Worm (Caenorhabditis elegans) whole organism, late embryonic: ENCODE results near the gene F58E2.5.

Experiments
- C38D4.7 ChIP-seq: fragments of 200-800 bp; sonication (Bioruptor generic); optimal IDR thresholded peaks from 2 replicates; lab custom pipeline; 2018; ENCODE audit warnings: mild to moderate bottlenecking, missing genetic modification characterization, moderate library complexity, missing compliant biosample characterization
- F13H6.1 ChIP-seq: sonication (generic microtip); optimal IDR thresholded peaks from 2 replicates; lab custom pipeline; 2016; ENCODE audit warnings: missing genetic modification characterization, missing compliant biosample characterization
- K02D7.2 ChIP-seq: sonication (generic microtip); optimal IDR thresholded peaks from 2 replicates; lab custom pipeline; 2017; ENCODE audit warnings: mild to moderate bottlenecking, missing genetic modification characterization, missing compliant biosample characterization
- K09A11.1 ChIP-seq: sonication (generic microtip); optimal IDR thresholded peaks from 2 replicates; lab custom pipeline; 2017; ENCODE audit warnings: antibody characterized with exemption, mild to moderate bottlenecking, missing genetic modification characterization, missing compliant biosample characterization; ENCODE audit not compliant: insufficient read depth
- Y22D7AL.16 ChIP-seq: sonication (generic microtip); optimal IDR thresholded peaks from 2 replicates; lab custom pipeline; 2016; ENCODE audit warnings: missing genetic modification characterization, missing compliant biosample characterization
- ahr-1 ChIP-seq: sonication (generic microtip); optimal IDR thresholded peaks from 2 replicates; lab custom pipeline; 2016; ENCODE audit warnings: missing genetic modification characterization, missing compliant biosample characterization
- ama-1 ChIP-seq: fragments of 150-350 bp; optimal IDR thresholded peaks from 2 replicates; lab custom pipeline; 2014
- ceh-14 ChIP-seq: sonication (generic microtip); optimal IDR thresholded peaks from 2 replicates; lab custom pipeline; 2016; ENCODE audit warnings: missing genotype, missing genetic modification characterization, missing compliant biosample characterization
- ceh-18 ChIP-seq: sonication (generic microtip); optimal IDR thresholded peaks from 2 replicates; lab custom pipeline; 2016; ENCODE audit warnings: missing genetic modification characterization, missing compliant biosample characterization
- ceh-19 ChIP-seq: fragments of 200-800 bp; sonication (Bioruptor generic); optimal IDR thresholded peaks from 2 replicates; lab custom pipeline; 2018; ENCODE audit warnings: mild to moderate bottlenecking, missing genetic modification characterization, missing compliant biosample characterization
- ceh-2 ChIP-seq: sonication (generic microtip); optimal IDR thresholded peaks from 2 replicates; lab custom pipeline; 2016; ENCODE audit warnings: missing genotype, missing genetic modification characterization, missing compliant biosample characterization
- ceh-22 ChIP-seq: sonication (generic microtip); optimal IDR thresholded peaks from 2 replicates; lab custom pipeline; 2017; ENCODE audit warnings: missing biosample characterization, missing genetic modification characterization
- ceh-24 ChIP-seq: sonication (generic microtip); optimal IDR thresholded peaks from 2 replicates; lab custom pipeline; 2016; ENCODE audit warnings: mild to moderate bottlenecking, missing genetic modification characterization, missing compliant biosample characterization
- ceh-30 ChIP-seq: fragments of 150-350 bp; optimal IDR thresholded peaks from 2 replicates; lab custom pipeline; 2014; ENCODE audit warnings: missing biosample characterization, missing genetic modification characterization
- ceh-45 ChIP-seq: fragments of 200-800 bp; sonication (Bioruptor generic); IDR thresholded peaks from 2 replicates; pipeline ENCODE4 v1.3.6; 2022; ENCODE audit warnings: missing genetic modification reagents, missing genetic modification characterization, missing compliant biosample characterization
- ceh-48 ChIP-seq: sonication (generic microtip); optimal IDR thresholded peaks from 2 replicates; lab custom pipeline; 2016; ENCODE audit warnings: missing genetic modification characterization, inconsistent platforms, missing compliant biosample characterization
- ceh-9 ChIP-seq: sonication (generic microtip); optimal IDR thresholded peaks from 2 replicates; lab custom pipeline; 2016; ENCODE audit warnings: mild to moderate bottlenecking, missing genetic modification characterization, inconsistent platforms, missing compliant biosample characterization
- dve-1 ChIP-seq: sonication (generic microtip); optimal IDR thresholded peaks from 2 replicates; lab custom pipeline; 2017; ENCODE audit warnings: antibody characterized with exemption, mild to moderate bottlenecking, missing genetic modification characterization, missing compliant biosample characterization
- elt-4 ChIP-seq: sonication (generic microtip); optimal IDR thresholded peaks from 2 replicates; lab custom pipeline; 2016; ENCODE audit warnings: missing genetic modification characterization, missing compliant biosample characterization
- ets-4 ChIP-seq: sonication (generic microtip); optimal IDR thresholded peaks from 2 replicates; lab custom pipeline; 2016; ENCODE audit warnings: missing genetic modification characterization, missing compliant biosample characterization
- eyg-1 ChIP-seq: sonication (generic microtip); optimal IDR thresholded peaks from 2 replicates; lab custom pipeline; 2016; ENCODE audit warnings: missing genotype, missing genetic modification characterization, missing compliant biosample characterization
- fax-1 ChIP-seq: sonication (generic microtip); optimal IDR thresholded peaks from 2 replicates; lab custom pipeline; 2016; ENCODE audit warnings: missing genotype, missing genetic modification characterization, missing compliant biosample characterization
- madf-2 ChIP-seq: sonication (generic microtip); optimal IDR thresholded peaks from 2 replicates; lab custom pipeline; 2017; ENCODE audit warnings: missing genetic modification characterization, missing compliant biosample characterization
- npax-4 ChIP-seq: sonication (generic microtip); optimal IDR thresholded peaks from 2 replicates; lab custom pipeline; 2016; ENCODE audit warnings: missing genetic modification characterization, missing compliant biosample characterization
- pax-1 ChIP-seq: fragments of 150-350 bp; optimal IDR thresholded peaks from 2 replicates; lab custom pipeline; 2014; ENCODE audit warnings: missing biosample characterization, missing genetic modification characterization
- pha-2 ChIP-seq: sonication (generic microtip); optimal IDR thresholded peaks from 2 replicates; lab custom pipeline; 2017; ENCODE audit warnings: mild to moderate bottlenecking, missing genetic modification characterization, missing compliant biosample characterization
- pqm-1 ChIP-seq: sonication (generic microtip); optimal IDR thresholded peaks from 2 replicates; lab custom pipeline; 2016; ENCODE audit warnings: missing genetic modification characterization, missing compliant biosample characterization
- ref-2 ChIP-seq: sonication (generic microtip); optimal IDR thresholded peaks from 2 replicates; lab custom pipeline; 2016; ENCODE audit warnings: missing genetic modification characterization, missing compliant biosample characterization
- rnt-1 ChIP-seq: sonication (generic microtip); optimal IDR thresholded peaks from 2 replicates; lab custom pipeline; 2016; ENCODE audit warnings: missing genetic modification characterization, missing compliant biosample characterization
- sdc-2 ChIP-seq: sonication (generic microtip); optimal IDR thresholded peaks from 2 replicates; lab custom pipeline; 2016; ENCODE audit warnings: missing genotype, missing genetic modification characterization, missing compliant biosample characterization
- sox-2 ChIP-seq: fragments of 200-800 bp; sonication (Bioruptor generic); IDR thresholded peaks from 2 replicates; pipeline ENCODE4 v1.3.6; 2022; ENCODE audit warnings: missing genetic modification reagents, missing genetic modification characterization, missing compliant biosample characterization
- syd-9 ChIP-seq: sonication (generic microtip); optimal IDR thresholded peaks from 2 replicates; lab custom pipeline; 2016; ENCODE audit warnings: mild to moderate bottlenecking, missing genetic modification characterization, moderate library complexity, missing compliant biosample characterization
- tbx-2 ChIP-seq: sonication (generic microtip); optimal IDR thresholded peaks from 2 replicates; lab custom pipeline; 2016; ENCODE audit warnings: missing genetic modification characterization, missing compliant biosample characterization
- unc-3 ChIP-seq, 2 experiments: fragments of 200-800 bp in 1 of 2; sonication (Bioruptor generic) in 1 of 2; sonication (generic microtip) in 1 of 2; conservative IDR thresholded peaks in 1 of 2; optimal IDR thresholded peaks in 1 of 2; 2 replicates each; pipeline versions ENCODE4 v1.3.6 to Lab custom; 2016 to 2022; ENCODE audit warnings: missing compliant biosample characterization in 2 of 2, missing genetic modification characterization in 2 of 2, missing genetic modification reagents in 1 of 2
- unc-86 ChIP-seq: sonication (generic microtip); optimal IDR thresholded peaks from 2 replicates; lab custom pipeline; 2016; ENCODE audit warnings: missing genetic modification characterization, missing compliant biosample characterization
- zip-5 ChIP-seq: sonication (generic microtip); optimal IDR thresholded peaks from 2 replicates; lab custom pipeline; 2016; ENCODE audit warnings: missing genetic modification characterization, missing compliant biosample characterization
- ztf-16 ChIP-seq: sonication (generic microtip); optimal IDR thresholded peaks from 2 replicates; lab custom pipeline; 2017; ENCODE audit warnings: missing genetic modification characterization, missing compliant biosample characterization

F58E2.5 gene

DNA sequence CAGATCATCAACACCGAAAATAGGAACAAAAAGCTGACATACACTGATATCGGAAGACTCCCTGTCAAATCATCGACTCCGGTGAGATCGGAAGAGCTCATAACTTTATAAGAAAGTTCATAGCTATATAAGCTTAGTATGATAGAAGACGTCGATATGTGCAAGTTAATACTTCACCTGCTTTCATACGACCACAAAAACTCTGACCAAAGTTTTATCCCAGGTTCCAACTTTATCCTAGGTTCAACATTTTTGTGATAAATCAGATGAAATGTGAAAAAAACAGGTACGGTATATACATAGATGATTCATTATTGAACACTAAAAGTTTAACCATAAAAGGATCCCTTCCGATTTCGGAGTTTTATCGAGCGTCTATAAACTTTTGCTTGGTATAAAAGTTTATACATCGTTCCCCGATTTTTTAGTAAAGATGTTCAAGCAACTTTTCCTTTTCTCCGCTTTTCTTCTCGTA is 34.2 kb downstream of the F58E2.5 start, which contains the start of the genes srz-70 and C09G12.5:
srz-70 (minus strand) TSS at position 101 of the 475 bp plus-strand sequence.
C09G12.5 (plus strand) TSS at position 425 of the 475 bp plus-strand sequence.
- TF ChIP-seq ceh-22 (tag; lab: Kevin White, UChicago) (no peak), ceh-2 (tag; lab: Kevin White, UChicago) (no peak), pax-1 (no peak), ceh-30 (tag; lab: Kevin White, UChicago) (no peak), pha-2 (tag; lab: Kevin White, UChicago) (no peak), ceh-45 (GFP tag; lab: Robert Waterston, UW) (no peak), npax-4 (tag; lab: Kevin White, UChicago) (no peak), F13H6.1 (tag; lab: Kevin White, UChicago) (no peak), ceh-48 (tag; lab: Kevin White, UChicago) (no peak), ahr-1 (no peak), ztf-16 (tag; lab: Kevin White, UChicago) (no peak)

DNA sequence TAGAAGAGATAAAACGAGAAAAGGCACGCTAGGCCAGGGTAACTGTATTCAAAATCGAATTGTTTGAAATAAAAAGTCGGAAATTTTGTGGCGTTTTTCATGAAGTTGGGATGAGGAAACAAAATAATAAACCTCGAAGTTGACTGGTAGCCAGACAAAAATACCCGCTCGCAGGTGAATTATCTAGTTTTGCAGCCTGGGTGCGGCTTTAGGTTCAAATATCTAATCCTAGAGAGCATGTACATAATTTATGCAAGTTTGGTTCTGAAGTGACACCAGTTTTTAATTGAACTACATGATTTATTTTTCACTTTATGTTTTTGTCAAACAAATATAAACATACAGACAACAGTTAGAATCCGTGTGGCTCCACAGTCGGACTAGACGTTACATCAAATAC is 37.0 kb downstream of the F58E2.5 start, which contains the start of gene srz-37:
srz-37 (minus strand) TSS at position 101 of the 400 bp plus-strand sequence.
- TF ChIP-seq elt-4 = no peak
- no peak for TF ChIP-seq pqm-1
- TF ChIP-seq unc-86 (tag; lab: Kevin White, UChicago) = no peak
- no peak for TF ChIP-seq ztf-16 (tag; lab: Kevin White, UChicago)
- TF ChIP-seq ama-1 (lab: Kevin White, UChicago) = no peak
- TF ChIP-seq K02D7.2 (tag; lab: Kevin White, UChicago) = no peak

DNA sequence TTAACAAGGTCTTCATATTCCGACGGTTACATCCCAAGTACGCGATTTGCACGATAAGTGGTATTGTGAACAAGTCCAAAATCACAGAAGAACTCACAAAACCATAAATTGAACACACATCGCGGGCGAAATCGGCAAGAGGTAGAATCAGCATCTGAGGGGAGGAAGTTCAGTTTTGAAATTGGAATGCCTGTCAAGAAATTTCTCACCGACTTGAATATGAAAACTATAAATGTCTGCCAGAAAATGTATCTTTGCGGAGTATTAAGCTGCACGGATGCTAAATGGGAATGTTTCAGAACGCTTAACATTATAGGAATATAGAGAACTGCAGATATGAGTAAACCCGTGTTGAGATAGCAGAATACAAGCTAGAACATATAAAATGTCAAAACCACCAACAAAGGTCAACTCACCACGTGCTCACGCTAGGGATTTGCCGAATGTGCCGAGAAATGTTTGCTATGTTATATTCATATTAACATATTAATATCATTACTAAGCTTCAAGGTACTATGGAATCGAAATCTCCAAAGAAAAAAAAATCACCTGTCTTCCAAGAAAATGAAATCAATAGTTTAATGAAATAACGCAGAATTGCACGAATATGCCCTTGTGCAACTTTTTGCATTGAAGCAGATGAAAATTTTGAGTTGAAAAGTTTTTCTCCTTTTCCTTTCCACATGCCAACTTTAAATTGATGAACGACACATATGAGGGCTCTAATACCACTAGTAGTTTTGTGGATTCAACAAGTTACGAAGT is 37.7 kb downstream of the F58E2.5 start, which contains the start of gene srz-82:
srz-82 (plus strand) TSS at position 701 of the 765 bp plus-strand sequence.
- TF ChIP-seq ama-1 (lab: Kevin White, UChicago) (no peak), sdc-2 (no peak), K02D7.2 (tag; lab: Kevin White, UChicago) (no peak)

DNA sequence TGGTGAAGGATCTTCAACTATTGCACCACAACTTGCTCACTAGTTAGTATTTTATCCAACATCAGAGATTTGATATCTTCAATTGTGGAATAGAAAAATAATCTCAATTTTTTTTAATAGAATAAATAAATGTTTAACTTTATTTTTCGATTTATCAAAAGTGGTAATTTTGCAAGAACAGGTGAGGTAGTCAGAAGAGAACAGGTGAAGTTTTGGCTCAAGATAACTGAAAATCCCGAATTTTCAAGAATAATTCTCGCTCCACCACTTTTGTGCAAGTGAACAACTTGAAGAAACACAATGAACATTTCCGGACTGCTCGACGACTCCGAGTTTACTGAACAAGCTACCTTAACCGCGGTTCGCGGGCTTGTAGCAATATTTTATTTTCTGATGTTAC is 46.8 kb downstream of the F58E2.5 start, which contains the start of gene srz-78:
srz-78 (plus strand) TSS at position 301 of the 400 bp plus-strand sequence.
- TF ChIP-seq fax-1 = no peak
- no peak for TF ChIP-seq K09A11.1
- TF ChIP-seq ceh-18 = no peak
- TF ChIP-seq tbx-2 (tag; lab: Kevin White, UChicago) = no peak
- no peak for TF ChIP-seq ceh-22 (tag; lab: Kevin White, UChicago)
- TF ChIP-seq ets-4 (tag; lab: Kevin White, UChicago) = no peak
- no peak for TF ChIP-seq ceh-14 (tag; lab: Kevin White, UChicago)
- no peak for TF ChIP-seq ceh-9 (tag; lab: Kevin White, UChicago)
- TF ChIP-seq madf-2 (tag; lab: Kevin White, UChicago) = no peak
- TF ChIP-seq eyg-1 (tag; lab: Kevin White, UChicago) = no peak
- TF ChIP-seq sox-2 (GFP tag; lab: Robert Waterston, UW) = no peak
- TF ChIP-seq unc-3 (GFP tag; conservative IDR thresholded peaks at IDR 0.05; lab: Robert Waterston, UW) = no peak
- no peak for TF ChIP-seq unc-3 (tag; optimal IDR thresholded peaks at IDR 0.05; lab: Kevin White, UChicago)
- TF ChIP-seq sdc-2 = no peak
- TF ChIP-seq ref-2 (tag; lab: Kevin White, UChicago) = no peak
- TF ChIP-seq pqm-1 = no peak
- no peak for TF ChIP-seq syd-9 (tag; lab: Kevin White, UChicago)

- no peak for TF ChIP-seq rnt-1 (tag; lab: Kevin White, UChicago)
- no peak for TF ChIP-seq ceh-9 (tag; lab: Kevin White, UChicago)
- TF ChIP-seq unc-86 (tag; lab: Kevin White, UChicago) = no peak
- TF ChIP-seq Y22D7AL.16 (tag; lab: Kevin White, UChicago) = no peak
- no peak for TF ChIP-seq zip-5 (tag; lab: Kevin White, UChicago)
- no peak for TF ChIP-seq C38D4.7 (GFP tag; lab: Kevin White, UChicago)
- no peak for TF ChIP-seq ceh-24
- no peak for TF ChIP-seq dve-1
- no peak for TF ChIP-seq ceh-48 (tag; lab: Kevin White, UChicago)
- no peak for TF ChIP-seq ceh-19 (GFP tag; lab: Kevin White, UChicago)
These were observed 48.6 kb downstream of the F58E2.5 start, which contains the start of gene srz-79 for ce11 chrIV:3493310-3493709. Gene srz-79, plus strand, starts transcription at chrIV:3493610.
